Fruit fly (Drosophila melanogaster) whole organism, embryonic: ENCODE data around the gene CG10301.
A peak's percentile ranks its signal among the peaks of the same experiment; 100 is the strongest.

Experiments
- CG11696 ChIP-seq: fragments of 200-800 bp; sonication (Bioruptor generic); IDR thresholded peaks from 2 replicates; pipeline ENCODE4 v1.3.6; 2022; ENCODE audit warnings: missing biosample characterization, missing genetic modification characterization
- CG12071 ChIP-seq: fragments of 200-800 bp; sonication (Bioruptor generic); optimal IDR thresholded peaks from 3 replicates; lab custom pipeline; 2018; ENCODE audit warnings: missing biosample characterization, mild to moderate bottlenecking, missing genetic modification characterization
- CG12299 ChIP-seq: fragments of 200-800 bp; sonication (Bioruptor generic); optimal IDR thresholded peaks from 2 replicates; lab custom pipeline; 2018; ENCODE audit warnings: missing biosample characterization, mild to moderate bottlenecking, missing genetic modification characterization
- CG12942 ChIP-seq: fragments of 200-800 bp; sonication (Bioruptor generic); optimal IDR thresholded peaks from 3 replicates; lab custom pipeline; 2016; ENCODE audit warnings: missing biosample characterization, missing genetic modification characterization
- CG13296 ChIP-seq: fragments of 200-800 bp; sonication (Bioruptor generic); optimal IDR thresholded peaks from 3 replicates; lab custom pipeline; 2018; ENCODE audit warnings: missing biosample characterization, mild to moderate bottlenecking, missing genetic modification characterization
- CG14014 ChIP-seq: fragments of 200-800 bp; sonication (Bioruptor generic); IDR thresholded peaks from 2 replicates; pipeline ENCODE4 v1.3.6; 2022; ENCODE audit warnings: missing biosample characterization, missing genetic modification characterization
- CG14441 ChIP-seq: fragments of 200-800 bp; sonication (Bioruptor generic); IDR thresholded peaks from 2 replicates; pipeline ENCODE4 v1.3.6; 2022; ENCODE audit warnings: missing biosample characterization, missing genetic modification characterization
- CG14667 ChIP-seq: fragments of 200-800 bp; sonication (Bioruptor generic); IDR thresholded peaks from 2 replicates; pipeline ENCODE4 v1.3.6; 2022; ENCODE audit warnings: missing biosample characterization, missing genetic modification characterization
- CG16813 ChIP-seq: fragments of 200-800 bp; sonication (Bioruptor generic); IDR thresholded peaks from 3 replicates; pipeline ENCODE4 v1.3.6; 2022; ENCODE audit warnings: missing biosample characterization, missing genetic modification characterization; ENCODE audit not compliant: partially characterized antibody
- CG17361 ChIP-seq: fragments of 200-800 bp; sonication (Bioruptor generic); IDR thresholded peaks from 3 replicates; pipeline ENCODE4 v1.3.6; 2022; ENCODE audit warnings: missing biosample characterization, missing genetic modification characterization
- CG1792 ChIP-seq: fragments of 200-800 bp; sonication (Bioruptor generic); optimal IDR thresholded peaks from 2 replicates; lab custom pipeline; 2016; ENCODE audit warnings: missing biosample characterization, missing genetic modification characterization
- CG18764 ChIP-seq: fragments of 200-800 bp; sonication (Bioruptor generic); optimal IDR thresholded peaks from 3 replicates; lab custom pipeline; 2016; ENCODE audit warnings: missing biosample characterization, missing genetic modification characterization
- CG2116 ChIP-seq: fragments of 200-800 bp; sonication (Bioruptor generic); optimal IDR thresholded peaks from 3 replicates; lab custom pipeline; 2018; ENCODE audit warnings: missing biosample characterization, mild to moderate bottlenecking, missing genetic modification characterization
- CG30431 ChIP-seq: fragments of 200-800 bp; sonication (Bioruptor generic); optimal IDR thresholded peaks from 2 replicates; lab custom pipeline; 2017; ENCODE audit warnings: missing biosample characterization, missing genetic modification characterization
- CG31365 ChIP-seq: fragments of 200-800 bp; sonication (Bioruptor generic); optimal IDR thresholded peaks from 2 replicates; lab custom pipeline; 2018; ENCODE audit warnings: missing biosample characterization, mild to moderate bottlenecking, missing genetic modification characterization
- CG4707 ChIP-seq: fragments of 200-800 bp; sonication (Bioruptor generic); optimal IDR thresholded peaks from 2 replicates; lab custom pipeline; 2018; ENCODE audit warnings: missing biosample characterization, mild to moderate bottlenecking, missing genetic modification characterization, moderate library complexity
- CG4730 ChIP-seq: fragments of 200-800 bp; sonication (Bioruptor generic); IDR thresholded peaks from 2 replicates; pipeline ENCODE4 v1.3.6; 2022; ENCODE audit warnings: missing biosample characterization, missing genetic modification characterization
- CG6765 ChIP-seq: fragments of 200-800 bp; sonication (Bioruptor generic); optimal IDR thresholded peaks from 3 replicates; lab custom pipeline; 2017; ENCODE audit warnings: missing biosample characterization, mild to moderate bottlenecking, missing genetic modification characterization
- CG6813 ChIP-seq: fragments of 200-800 bp; sonication (Bioruptor generic); optimal IDR thresholded peaks from 2 replicates; lab custom pipeline; 2017; ENCODE audit warnings: missing biosample characterization, missing genetic modification characterization, mild to moderate bottlenecking, moderate library complexity, missing genetic modification reagents
- CG7271 ChIP-seq: fragments of 200-800 bp; sonication (Bioruptor generic); optimal IDR thresholded peaks from 2 replicates; lab custom pipeline; 2018; ENCODE audit warnings: missing biosample characterization, mild to moderate bottlenecking, missing genetic modification characterization, moderate library complexity
- CG7556 ChIP-seq: fragments of 200-800 bp; sonication (Bioruptor generic); optimal IDR thresholded peaks from 2 replicates; lab custom pipeline; 2017; ENCODE audit warnings: missing biosample characterization, mild to moderate bottlenecking, missing genetic modification characterization
- CG7987 ChIP-seq: fragments of 200-800 bp; sonication (Bioruptor generic); optimal IDR thresholded peaks from 2 replicates; lab custom pipeline; 2018; ENCODE audit warnings: missing biosample characterization, mild to moderate bottlenecking, missing genetic modification characterization, moderate library complexity
- Camta ChIP-seq: fragments of 200-800 bp; sonication (Bioruptor generic); optimal IDR thresholded peaks from 2 replicates; lab custom pipeline; 2016; ENCODE audit warnings: missing biosample characterization, missing genetic modification characterization
- Deaf1 ChIP-seq: fragments of 200-800 bp; optimal IDR thresholded peaks from 3 replicates; lab custom pipeline; 2019; ENCODE audit warnings: missing biosample characterization, mild to moderate bottlenecking, missing genetic modification characterization, moderate library complexity
- ERR ChIP-seq: fragments of 200-800 bp; sonication (Bioruptor generic); optimal IDR thresholded peaks from 2 replicates; lab custom pipeline; 2016; ENCODE audit warnings: missing biosample characterization, missing genetic modification characterization
- Hr3 ChIP-seq: fragments of 200-800 bp; sonication (Bioruptor generic); optimal IDR thresholded peaks from 3 replicates; lab custom pipeline; 2016; ENCODE audit warnings: missing biosample characterization, missing genetic modification characterization
- Hr51 ChIP-seq, 2 experiments: fragments of 200-800 bp; sonication (Bioruptor generic); optimal IDR thresholded peaks; 2 replicates in 1 of 2; 3 replicates in 1 of 2; lab custom pipeline; 2016 to 2018; ENCODE audit warnings: missing biosample characterization in 2 of 2, missing genetic modification characterization in 2 of 2, mild to moderate bottlenecking in 1 of 2, moderate library complexity in 1 of 2
- Meics ChIP-seq: fragments of 200-800 bp; sonication (Bioruptor generic); optimal IDR thresholded peaks from 2 replicates; lab custom pipeline; 2017; ENCODE audit warnings: missing biosample characterization, mild to moderate bottlenecking, missing genetic modification characterization
- Nf-YB ChIP-seq: fragments of 200-800 bp; sonication (Bioruptor generic); optimal IDR thresholded peaks from 3 replicates; lab custom pipeline; 2019; ENCODE audit warnings: missing biosample characterization, mild to moderate bottlenecking, missing genetic modification characterization, moderate library complexity
- Opbp ChIP-seq: fragments of 200-800 bp; sonication (Bioruptor generic); IDR thresholded peaks from 3 replicates; pipeline ENCODE4 v1.3.6; 2022; ENCODE audit warnings: missing biosample characterization, missing genetic modification characterization; ENCODE audit not compliant: partially characterized antibody
- Rfx ChIP-seq: fragments of 200-800 bp; sonication (Bioruptor generic); IDR thresholded peaks from 2 replicates; pipeline ENCODE4 v1.3.6; 2022; ENCODE audit warnings: missing biosample characterization, missing genetic modification characterization
- Rx ChIP-seq: fragments of 200-800 bp; sonication (Bioruptor generic); IDR thresholded peaks from 2 replicates; pipeline ENCODE4 v1.3.6; 2022; ENCODE audit warnings: missing biosample characterization, missing genetic modification characterization
- Sox100B ChIP-seq: fragments of 200-800 bp; sonication (Bioruptor generic); optimal IDR thresholded peaks from 3 replicates; lab custom pipeline; 2018; ENCODE audit warnings: missing biosample characterization, mild to moderate bottlenecking, missing genetic modification characterization
- Sry-δ ChIP-seq: fragments of 200-800 bp; sonication (Bioruptor generic); optimal IDR thresholded peaks from 2 replicates; lab custom pipeline; 2016; ENCODE audit warnings: missing biosample characterization, missing genetic modification characterization
- ab ChIP-seq: fragments of 200-800 bp; sonication (Bioruptor generic); optimal IDR thresholded peaks from 2 replicates; lab custom pipeline; 2016; ENCODE audit warnings: missing biosample characterization, missing genetic modification characterization
- amos ChIP-seq: fragments of 200-800 bp; sonication (Bioruptor generic); IDR thresholded peaks from 2 replicates; pipeline ENCODE4 v1.3.6; 2022; ENCODE audit warnings: missing biosample characterization, missing genetic modification characterization; ENCODE audit not compliant: partially characterized antibody
- bigmax ChIP-seq: fragments of 200-800 bp; sonication (Bioruptor generic); optimal IDR thresholded peaks from 2 replicates; lab custom pipeline; 2018; ENCODE audit warnings: missing biosample characterization, mild to moderate bottlenecking, missing genetic modification characterization
- dati ChIP-seq: fragments of 200-800 bp; sonication (Bioruptor generic); IDR thresholded peaks from 2 replicates; pipeline ENCODE4 v1.3.6; 2022; ENCODE audit warnings: missing biosample characterization, missing genetic modification characterization
- fd96Cb ChIP-seq: fragments of 200-800 bp; sonication (Bioruptor generic); optimal IDR thresholded peaks from 2 replicates; lab custom pipeline; 2018; ENCODE audit warnings: missing biosample characterization, mild to moderate bottlenecking, missing genetic modification characterization, moderate library complexity
- gcm2 ChIP-seq: fragments of 200-800 bp; sonication (Bioruptor generic); optimal IDR thresholded peaks from 2 replicates; lab custom pipeline; 2016; ENCODE audit warnings: missing biosample characterization, missing genetic modification characterization
- hth ChIP-seq: fragments of >200 bp; optimal IDR thresholded peaks from 2 replicates; lab custom pipeline; 2017; ENCODE audit warnings: inconsistent platforms
- klu ChIP-seq: fragments of 200-800 bp; sonication (Bioruptor generic); IDR thresholded peaks from 2 replicates; pipeline ENCODE4 v1.3.6; 2022; ENCODE audit warnings: missing biosample characterization, missing genetic modification characterization
- pan ChIP-seq, 4 experiments: fragments of >200 bp in 3 of 4; fragments of 200-800 bp in 1 of 4; sonication (Bioruptor generic) in 1 of 4; optimal IDR thresholded peaks in 3 of 4; IDR thresholded peaks in 1 of 4; 2 replicates each; pipeline versions ENCODE4 v1.3.6 to Lab custom; 2017 to 2022; ENCODE audit warnings: missing biosample characterization in 2 of 4, missing genetic modification characterization in 2 of 4, mixed read lengths in 1 of 4
- pita ChIP-seq: fragments of 200-800 bp; sonication (Bioruptor generic); optimal IDR thresholded peaks from 2 replicates; lab custom pipeline; 2017; ENCODE audit warnings: missing biosample characterization, mild to moderate bottlenecking, missing genetic modification characterization
- row ChIP-seq: fragments of 200-800 bp; sonication (Bioruptor generic); IDR thresholded peaks from 3 replicates; pipeline ENCODE4 v1.3.6; 2022; ENCODE audit warnings: missing biosample characterization, missing genetic modification characterization
- salm ChIP-seq: fragments of 200-800 bp; sonication (Bioruptor generic); optimal IDR thresholded peaks from 2 replicates; lab custom pipeline; 2018; ENCODE audit warnings: missing biosample characterization, mild to moderate bottlenecking, missing genetic modification characterization
- sens-2 ChIP-seq: fragments of 200-800 bp; sonication (Bioruptor generic); IDR thresholded peaks from 2 replicates; pipeline ENCODE4 v1.3.6; 2022; ENCODE audit warnings: missing biosample characterization, missing genetic modification characterization
- shn ChIP-seq: fragments of 200-800 bp; sonication (Bioruptor generic); optimal IDR thresholded peaks from 3 replicates; lab custom pipeline; 2016; ENCODE audit warnings: missing biosample characterization, missing genetic modification characterization
- unc-4 ChIP-seq: fragments of 200-800 bp; sonication (Bioruptor generic); IDR thresholded peaks from 2 replicates; pipeline ENCODE4 v1.3.6; 2022; ENCODE audit warnings: missing biosample characterization, missing genetic modification characterization; ENCODE audit not compliant: partially characterized antibody
- zen ChIP-seq: fragments of 200-800 bp; sonication (Bioruptor generic); optimal IDR thresholded peaks from 3 replicates; lab custom pipeline; 2018; ENCODE audit warnings: missing biosample characterization, mild to moderate bottlenecking, missing genetic modification characterization, moderate library complexity
- zen2 ChIP-seq: fragments of 200-800 bp; sonication (Bioruptor generic); IDR thresholded peaks from 3 replicates; pipeline ENCODE4 v1.3.6; 2022; ENCODE audit warnings: missing biosample characterization, missing genetic modification characterization; ENCODE audit not compliant: partially characterized antibody

The CG10301 gene

dm6 chr3R:23721936-23722335 lies 12.0 kb downstream of the CG10301 start:
- TF ChIP-seq fd96Cb (tag; lab: Kevin White, UChicago) (no peak), gcm2 (no peak), pita (GFP tag; lab: Kevin White, UChicago) (peak; percentile 17), klu (GFP tag; lab: Robert Waterston, UW) (no peak), bigmax (no peak), Camta (GFP tag; lab: Kevin White, UChicago) (no peak), Sox100B (no peak), CG4730 (GFP tag; lab: Robert Waterston, UW) (no peak), CG31365 (tag; lab: Kevin White, UChicago) (no peak), CG12299 (tag; lab: Kevin White, UChicago) (no peak), Hr3 (peak; percentile 7), unc-4 (GFP tag; lab: Robert Waterston, UW) (no peak), hth (lab: Kevin White, UChicago) (no peak), CG30431 (no peak), CG6765 (GFP tag; lab: Kevin White, UChicago) (no peak), CG18764 (GFP tag; lab: Kevin White, UChicago) (no peak), CG11696 (GFP tag; lab: Robert Waterston, UW) (no peak), CG6813 (GFP tag; lab: Kevin White, UChicago) (no peak), ERR (GFP tag; lab: Kevin White, UChicago) (no peak), CG7271 (no peak), CG13296 (peak; percentile 19), dati (GFP tag; lab: Robert Waterston, UW) (no peak), CG14014 (no peak), CG14667 (GFP tag; lab: Robert Waterston, UW) (no peak), CG7556 (no peak), row (GFP tag; lab: Robert Waterston, UW) (no peak), zen (tag; lab: Kevin White, UChicago) (peak; percentile 64), CG2116 (GFP tag; lab: Kevin White, UChicago) (peak; percentile 24), Rfx (GFP tag; lab: Robert Waterston, UW) (peak; percentile 62), pan (optimal IDR thresholded peaks at IDR 0.05; lab: Kevin White, UChicago) (no peak), pan (GFP tag; optimal IDR thresholded peaks at IDR 0.05 in 1 of 2, IDR thresholded peaks at IDR 0.05 in 1 of 2) (peak in 1 of 2 experiments; percentile 27), CG12071 (GFP tag; lab: Kevin White, UChicago) (no peak), CG14441 (0 out of 2 replicates have a peak, but pooled peaks have one; percentile 6), CG4707 (no peak), Sry-δ (GFP tag; lab: Kevin White, UChicago) (no peak), CG7987 (GFP tag; lab: Kevin White, UChicago) (peak; percentile 34), Nf-YB (GFP tag; lab: Kevin White, UChicago) (no peak), CG1792 (GFP tag; lab: Kevin White, UChicago) (no peak), Hr51 (GFP tag; optimal IDR thresholded peaks at IDR 0.05; lab: Kevin White, UChicago) (peak in 1 of 2 experiments; percentile 16), zen2 (GFP tag; lab: Robert Waterston, UW) (no peak), Deaf1 (tag; lab: Kevin White, UChicago) (peak; percentile 0), sens-2 (GFP tag; lab: Robert Waterston, UW) (no peak), Rx (GFP tag; lab: Robert Waterston, UW) (no peak), salm (tag; lab: Kevin White, UChicago) (peak; percentile 67), CG12942 (GFP tag; lab: Kevin White, UChicago) (no peak), ab (GFP tag; lab: Kevin White, UChicago) (no peak), amos (GFP tag; lab: Robert Waterston, UW) (no peak), Opbp (GFP tag; lab: Robert Waterston, UW) (no peak), shn (no peak), Meics (peak; percentile 35), CG16813 (no peak), CG17361 (peak; percentile 29; the same call in 1 of the 3 replicates)
